Worm (Caenorhabditis elegans) whole organism, late embryonic: ENCODE results near the gene rps-2.

Experiments used
- C08G9.2 ChIP-seq: sonication (generic microtip); optimal IDR thresholded peaks from 2 replicates; lab custom pipeline; 2016; ENCODE audit warnings: mild to moderate bottlenecking, missing genetic modification characterization, moderate library complexity, missing compliant biosample characterization
- F13H6.1 ChIP-seq: sonication (generic microtip); optimal IDR thresholded peaks from 2 replicates; lab custom pipeline; 2016; ENCODE audit warnings: missing genetic modification characterization, missing compliant biosample characterization
- K02D7.2 ChIP-seq: sonication (generic microtip); optimal IDR thresholded peaks from 2 replicates; lab custom pipeline; 2017; ENCODE audit warnings: mild to moderate bottlenecking, missing genetic modification characterization, missing compliant biosample characterization
- ahr-1 ChIP-seq: sonication (generic microtip); optimal IDR thresholded peaks from 2 replicates; lab custom pipeline; 2016; ENCODE audit warnings: missing genetic modification characterization, missing compliant biosample characterization
- ama-1 ChIP-seq: fragments of 150-350 bp; optimal IDR thresholded peaks from 2 replicates; lab custom pipeline; 2014
- ceh-14 ChIP-seq: sonication (generic microtip); optimal IDR thresholded peaks from 2 replicates; lab custom pipeline; 2016; ENCODE audit warnings: missing genotype, missing genetic modification characterization, missing compliant biosample characterization
- ceh-2 ChIP-seq: sonication (generic microtip); optimal IDR thresholded peaks from 2 replicates; lab custom pipeline; 2016; ENCODE audit warnings: missing genotype, missing genetic modification characterization, missing compliant biosample characterization
- ceh-24 ChIP-seq: sonication (generic microtip); optimal IDR thresholded peaks from 2 replicates; lab custom pipeline; 2016; ENCODE audit warnings: mild to moderate bottlenecking, missing genetic modification characterization, missing compliant biosample characterization
- ceh-31 ChIP-seq: sonication (generic microtip); optimal IDR thresholded peaks from 2 replicates; lab custom pipeline; 2016; ENCODE audit warnings: missing genetic modification characterization, missing compliant biosample characterization
- ceh-48 ChIP-seq: sonication (generic microtip); optimal IDR thresholded peaks from 2 replicates; lab custom pipeline; 2016; ENCODE audit warnings: missing genetic modification characterization, inconsistent platforms, missing compliant biosample characterization
- ceh-9 ChIP-seq: sonication (generic microtip); optimal IDR thresholded peaks from 2 replicates; lab custom pipeline; 2016; ENCODE audit warnings: mild to moderate bottlenecking, missing genetic modification characterization, inconsistent platforms, missing compliant biosample characterization
- che-1 ChIP-seq: sonication (generic microtip); optimal IDR thresholded peaks from 2 replicates; lab custom pipeline; 2016; ENCODE audit warnings: mild to moderate bottlenecking, missing genetic modification characterization, missing compliant biosample characterization
- dmd-4 ChIP-seq: sonication (generic microtip); optimal IDR thresholded peaks from 2 replicates; lab custom pipeline; 2016; ENCODE audit warnings: borderline replicate concordance, missing genetic modification characterization, missing compliant biosample characterization
- elt-4 ChIP-seq: sonication (generic microtip); optimal IDR thresholded peaks from 2 replicates; lab custom pipeline; 2016; ENCODE audit warnings: missing genetic modification characterization, missing compliant biosample characterization
- ets-4 ChIP-seq: sonication (generic microtip); optimal IDR thresholded peaks from 2 replicates; lab custom pipeline; 2016; ENCODE audit warnings: missing genetic modification characterization, missing compliant biosample characterization
- fkh-6 ChIP-seq: sonication (generic microtip); optimal IDR thresholded peaks from 2 replicates; lab custom pipeline; 2016; ENCODE audit warnings: missing genetic modification characterization, missing compliant biosample characterization
- gmeb-2 ChIP-seq: sonication (generic microtip); optimal IDR thresholded peaks from 2 replicates; lab custom pipeline; 2016; ENCODE audit warnings: missing genetic modification characterization, inconsistent platforms, missing compliant biosample characterization
- hlh-13 ChIP-seq: fragments of 200-800 bp; sonication (Bioruptor generic); optimal IDR thresholded peaks from 2 replicates; lab custom pipeline; 2018; ENCODE audit warnings: mild to moderate bottlenecking, missing genetic modification characterization, missing compliant biosample characterization
- hlh-15 ChIP-seq: sonication (generic microtip); optimal IDR thresholded peaks from 2 replicates; lab custom pipeline; 2016; ENCODE audit warnings: missing genetic modification characterization, missing compliant biosample characterization
- hlh-30 ChIP-seq: sonication (generic microtip); optimal IDR thresholded peaks from 2 replicates; lab custom pipeline; 2017; ENCODE audit warnings: antibody characterized with exemption, missing genetic modification characterization, missing compliant biosample characterization; ENCODE audit not compliant: insufficient read depth
- hlh-6 ChIP-seq: sonication (generic microtip); optimal IDR thresholded peaks from 2 replicates; lab custom pipeline; 2016; ENCODE audit warnings: missing genotype, missing genetic modification characterization, missing compliant biosample characterization
- nfya-1 ChIP-seq: sonication (generic microtip); optimal IDR thresholded peaks from 2 replicates; lab custom pipeline; 2017; ENCODE audit warnings: missing genetic modification characterization, mild to moderate bottlenecking, missing compliant biosample characterization, antibody characterized with exemption, moderate library complexity
- npax-4 ChIP-seq: sonication (generic microtip); optimal IDR thresholded peaks from 2 replicates; lab custom pipeline; 2016; ENCODE audit warnings: missing genetic modification characterization, missing compliant biosample characterization
- odd-2 ChIP-seq: sonication (generic microtip); optimal IDR thresholded peaks from 2 replicates; lab custom pipeline; 2017; ENCODE audit warnings: antibody characterized with exemption, mild to moderate bottlenecking, missing genetic modification characterization, missing compliant biosample characterization
- pha-2 ChIP-seq: sonication (generic microtip); optimal IDR thresholded peaks from 2 replicates; lab custom pipeline; 2017; ENCODE audit warnings: mild to moderate bottlenecking, missing genetic modification characterization, missing compliant biosample characterization
- pqm-1 ChIP-seq: sonication (generic microtip); optimal IDR thresholded peaks from 2 replicates; lab custom pipeline; 2016; ENCODE audit warnings: missing genetic modification characterization, missing compliant biosample characterization
- pros-1 ChIP-seq: fragments of 150-350 bp; optimal IDR thresholded peaks from 2 replicates; lab custom pipeline; 2014; ENCODE audit warnings: missing biosample characterization, missing genetic modification reagents, missing genetic modification characterization
- rnt-1 ChIP-seq: sonication (generic microtip); optimal IDR thresholded peaks from 2 replicates; lab custom pipeline; 2016; ENCODE audit warnings: missing genetic modification characterization, missing compliant biosample characterization
- tbx-7 ChIP-seq: sonication (generic microtip); optimal IDR thresholded peaks from 2 replicates; lab custom pipeline; 2016; ENCODE audit warnings: missing genotype, missing genetic modification characterization, missing compliant biosample characterization
- ttx-3 ChIP-seq: sonication (generic microtip); optimal IDR thresholded peaks from 2 replicates; lab custom pipeline; 2016; ENCODE audit warnings: missing genetic modification reagents, missing genetic modification characterization, missing compliant biosample characterization
- unc-3 ChIP-seq, 2 experiments: fragments of 200-800 bp in 1 of 2; sonication (Bioruptor generic) in 1 of 2; sonication (generic microtip) in 1 of 2; conservative IDR thresholded peaks in 1 of 2; optimal IDR thresholded peaks in 1 of 2; 2 replicates each; pipeline versions ENCODE4 v1.3.6 to Lab custom; 2016 to 2022; ENCODE audit warnings: missing compliant biosample characterization in 2 of 2, missing genetic modification characterization in 2 of 2, missing genetic modification reagents in 1 of 2
- unc-42 ChIP-seq: sonication (generic microtip); optimal IDR thresholded peaks from 2 replicates; lab custom pipeline; 2016; ENCODE audit warnings: missing genotype, missing genetic modification characterization, missing compliant biosample characterization

The rps-2 gene

ce11 chrIV:7923982-7924480 lies 2.2 kb downstream of the rps-2 start, which contains the start of the genes xpo-3 and C49H3.3:
Gene xpo-3, minus strand, starts transcription at chrIV:7924032.
Gene C49H3.3, plus strand, starts transcription at chrIV:7924350.
- TF ChIP-seq ceh-31 (tag; lab: Kevin White, UChicago) (peak; percentile 14), hlh-30 (tag; lab: Kevin White, UChicago) (peak; percentile 3), unc-42 (peak; percentile 51), ceh-9 (tag; lab: Kevin White, UChicago) (no peak)

- TF ChIP-seq pha-2 (tag; lab: Kevin White, UChicago) = no peak
- TF ChIP-seq tbx-7 (tag; lab: Kevin White, UChicago) = no peak
- TF ChIP-seq che-1 (tag; lab: Kevin White, UChicago) = no peak
- TF ChIP-seq unc-3 (GFP tag; conservative IDR thresholded peaks at IDR 0.05; lab: Robert Waterston, UW) = no peak
- TF ChIP-seq unc-3 (tag; optimal IDR thresholded peaks at IDR 0.05; lab: Kevin White, UChicago) = no peak
- TF ChIP-seq ahr-1 (tag; lab: Kevin White, UChicago) = no peak
- TF ChIP-seq elt-4 = no peak
- no peak for TF ChIP-seq ets-4 (tag; lab: Kevin White, UChicago)
- TF ChIP-seq npax-4 (tag; lab: Kevin White, UChicago) = no peak
These were observed 6.1 kb downstream of the rps-2 start, which contains the start of gene C49H3.16 for ce11 chrIV:7920126-7920525. Gene C49H3.16, plus strand, starts transcription at chrIV:7920426.

DNA sequence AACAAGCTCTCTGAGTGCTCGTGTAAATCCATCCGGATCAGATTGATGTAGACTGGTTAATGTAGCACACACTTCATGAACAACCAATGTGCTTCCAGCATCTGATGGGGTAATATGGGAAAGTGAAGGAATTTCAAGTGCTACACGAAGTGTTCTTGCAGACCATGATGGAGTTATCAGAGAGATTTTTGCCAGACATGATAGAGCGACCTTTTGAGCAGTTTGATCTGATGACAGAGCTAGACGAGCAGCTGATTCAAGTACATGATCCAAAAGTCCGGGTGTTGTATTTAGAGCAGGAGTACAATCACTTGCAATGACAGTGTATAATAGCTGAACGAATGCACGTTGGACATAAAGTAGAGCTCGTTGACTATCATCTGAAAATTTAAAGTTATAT lies 8.3 kb downstream of the rps-2 start:
- TF ChIP-seq F13H6.1 (tag; lab: Kevin White, UChicago) = no peak
- TF ChIP-seq unc-42 = no peak
- no peak for TF ChIP-seq pros-1 (tag; lab: Kevin White, UChicago)
- no peak for TF ChIP-seq fkh-6
- no peak for TF ChIP-seq rnt-1 (tag; lab: Kevin White, UChicago)
- TF ChIP-seq hlh-15 = no peak
- TF ChIP-seq ceh-14 = no peak
- no peak for TF ChIP-seq pha-2 (tag; lab: Kevin White, UChicago)
- TF ChIP-seq pqm-1 (tag; lab: Kevin White, UChicago) = no peak
- TF ChIP-seq odd-2 (tag; lab: Kevin White, UChicago) = no peak
- TF ChIP-seq dmd-4 (tag; lab: Kevin White, UChicago) = no peak
- TF ChIP-seq hlh-6 = no peak

ce11 chrIV:7916907-7917306 lies 9.3 kb downstream of the rps-2 start:
- TF ChIP-seq dmd-4 (tag; lab: Kevin White, UChicago) (no peak), hlh-13 (no peak), ceh-24 (tag; lab: Kevin White, UChicago) (no peak), K02D7.2 (tag; lab: Kevin White, UChicago) (no peak), ttx-3 (tag; lab: Kevin White, UChicago) (no peak), che-1 (tag; lab: Kevin White, UChicago) (no peak), hlh-15 (no peak), pros-1 (tag; lab: Kevin White, UChicago) (no peak), C08G9.2 (tag; lab: Kevin White, UChicago) (no peak), ama-1 (no peak)

DNA sequence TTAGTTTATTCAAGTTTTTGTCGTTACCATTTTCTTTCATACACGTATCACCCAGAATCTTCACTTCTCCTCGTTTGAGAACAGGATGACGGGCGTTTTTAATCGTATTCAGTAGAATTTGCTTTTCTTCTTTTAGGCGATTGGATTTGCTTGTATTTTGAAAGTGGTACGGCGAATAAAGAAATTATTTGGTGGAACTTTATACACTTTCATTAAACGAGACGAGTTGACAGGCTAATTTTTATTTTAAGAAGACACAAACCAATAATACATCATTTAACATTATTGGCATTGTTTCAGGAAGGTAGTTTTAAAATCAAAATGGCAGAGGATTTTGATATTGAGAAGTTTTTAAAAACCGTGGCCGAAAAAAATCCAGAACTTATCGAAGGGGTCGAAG lies 11.2 kb downstream of the rps-2 start, which contains the start of gene C49H3.4:
TSS of gene C49H3.4 (plus strand) at position 301 of the 400 bp plus-strand sequence.
- TF ChIP-seq ceh-2 (tag; lab: Kevin White, UChicago) (no peak), hlh-30 (tag; lab: Kevin White, UChicago) (no peak), hlh-15 (no peak), hlh-6 (no peak)

ce11 chrIV:7910197-7910735 lies 15.9 kb downstream of the rps-2 start, which contains the start of the genes npp-27 and ntl-4:
Gene npp-27, minus strand, starts transcription at chrIV:7910247.
Gene ntl-4, plus strand, starts transcription at chrIV:7910575.
- TF ChIP-seq ceh-31 (tag; lab: Kevin White, UChicago) (no peak), ttx-3 (tag; lab: Kevin White, UChicago) (no peak), ceh-48 (tag; lab: Kevin White, UChicago) (peak; percentile 24), nfya-1 (tag; lab: Kevin White, UChicago) (peak; percentile 4), gmeb-2 (tag; lab: Kevin White, UChicago) (no peak)
